Fruit fly (Drosophila melanogaster) S2 (cell line): ENCODE results near the gene Akh.

ENCODE experiments used
- CG8478 ChIP-seq: fragments of >200 bp; optimal IDR thresholded peaks from 2 replicates; lab custom pipeline; 2018
- CTCF ChIP-seq, 2 experiments: fragments of >200 bp; optimal IDR thresholded peaks; 2 replicates each; lab custom pipeline; 2018

- TF ChIP-seq CG8478 (lab: Kevin White, UChicago) (no peak), CTCF (optimal IDR thresholded peaks at IDR 0.05; lab: Kevin White, UChicago) (peak in 1 of 2 experiments; percentile 44)
Observed at dm6 chr3L:4092705-4093257, 48.5 kb upstream of the Akh start, which contains the start of gene CG14990.
